Fruit fly (Drosophila melanogaster): ENCODE measurements around the gene PDZ-GEF.

- TF ChIP-seq CG8478 (optimal IDR thresholded peaks at IDR 0.05): no peak
- TF ChIP-seq pan (optimal IDR thresholded peaks at IDR 0.05): no peak
- TF ChIP-seq Dll (optimal IDR thresholded peaks at IDR 0.05): no peak
- TF ChIP-seq EcR (GFP tag; optimal IDR thresholded peaks at IDR 0.05): no peak
- TF ChIP-seq usp (GFP tag; optimal IDR thresholded peaks at IDR 0.05): no peak
These were observed 57.4 kb downstream of the PDZ-GEF start, which contains the start of gene Nepl5 for dm6 chr2L:6380966-6381365.
